Fruit fly (Drosophila melanogaster): ENCODE data around the gene CG42798.

The CG42798 gene

DNA sequence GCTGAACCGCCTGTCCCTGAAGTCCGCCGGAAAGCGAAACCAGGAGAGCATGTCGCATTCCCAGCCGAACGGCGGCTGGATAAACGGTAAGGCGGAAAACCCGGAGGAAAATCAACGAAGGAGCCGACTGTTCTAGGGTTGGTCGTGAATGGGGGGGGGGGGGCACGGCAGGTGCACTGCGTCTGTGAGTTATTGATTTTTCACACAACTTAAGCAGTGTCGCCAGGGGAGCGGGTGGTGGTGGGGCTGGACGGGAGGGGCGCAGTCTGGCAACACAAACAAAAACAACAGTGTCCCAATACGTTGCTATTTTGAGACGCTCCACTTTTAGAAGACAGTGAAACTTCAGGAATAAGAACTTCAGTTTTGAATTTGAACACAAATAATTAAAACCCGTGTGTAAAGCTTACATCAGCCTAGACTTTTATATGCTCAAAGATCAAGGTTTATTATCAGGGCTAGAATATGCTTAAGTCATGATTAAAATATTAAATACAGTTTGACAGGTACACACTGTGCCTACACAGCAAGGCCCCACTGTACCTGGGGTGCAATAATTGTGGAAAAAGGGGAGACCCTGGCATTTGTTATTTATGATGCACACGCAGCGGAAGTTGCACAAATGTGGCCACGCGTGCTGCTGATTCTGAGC, 20.2 kb upstream of the CG42798 start (continued):
- peak; percentile 74; the same call in 1 of the 2 replicates for TF ChIP-seq CG11294 (GFP tag; IDR thresholded peaks at IDR 0.05)
- peak; percentile 79 for TF ChIP-seq esn (GFP tag; optimal IDR thresholded peaks at IDR 0.05)
- TF ChIP-seq CG11762 (GFP tag; optimal IDR thresholded peaks at IDR 0.05; ENCODE audit: insufficient read depth): peak; percentile 71
- TF ChIP-seq CG6808 (GFP tag; optimal IDR thresholded peaks at IDR 0.05): peak; percentile 75
- peak; percentile 78 for TF ChIP-seq CG32006 (GFP tag; optimal IDR thresholded peaks at IDR 0.05)
- TF ChIP-seq CG6854 (GFP tag; optimal IDR thresholded peaks at IDR 0.05): peak; percentile 59
- peak; percentile 64 for TF ChIP-seq CG16779 (tag; optimal IDR thresholded peaks at IDR 0.05)
- peak; percentile 81 for TF ChIP-seq Eip75B (GFP tag; optimal IDR thresholded peaks at IDR 0.05)
- TF ChIP-seq Sox102F (GFP tag; optimal IDR thresholded peaks at IDR 0.05): peak; percentile 68
- TF ChIP-seq Sox14 (GFP tag; optimal IDR thresholded peaks at IDR 0.05): peak; percentile 68
- TF ChIP-seq ss (GFP tag; optimal IDR thresholded peaks at IDR 0.05): peak; percentile 35 to 65
- TF ChIP-seq Ets21C (GFP tag; optimal IDR thresholded peaks at IDR 0.05): peak; percentile 77
- peak; percentile 90 for TF ChIP-seq CG8119 (GFP tag; IDR thresholded peaks at IDR 0.05)
- TF ChIP-seq Smox (GFP tag; optimal IDR thresholded peaks at IDR 0.05): peak; percentile 64
- TF ChIP-seq CG6163 (GFP tag; IDR thresholded peaks at IDR 0.05): peak; percentile 89
- TF ChIP-seq vri (GFP tag; optimal IDR thresholded peaks at IDR 0.05): peak; percentile 24
- peak; percentile 20 for TF ChIP-seq Blimp-1 (GFP tag; optimal IDR thresholded peaks at IDR 0.05)
- no peak for TF ChIP-seq Hr38 (GFP tag; optimal IDR thresholded peaks at IDR 0.05)
- TF ChIP-seq CG34406 (GFP tag; optimal IDR thresholded peaks at IDR 0.05): peak; percentile 61
- TF ChIP-seq fd59A (GFP tag; optimal IDR thresholded peaks at IDR 0.05): peak; percentile 58
- peak; percentile 91 for TF ChIP-seq Eip78C (GFP tag)
- peak; percentile 34 for TF ChIP-seq CG9139 (GFP tag; optimal IDR thresholded peaks at IDR 0.05)
- TF ChIP-seq fd85E (GFP tag; optimal IDR thresholded peaks at IDR 0.05): peak; percentile 52
- peak; percentile 64 for TF ChIP-seq net (GFP tag; optimal IDR thresholded peaks at IDR 0.05)

DNA sequence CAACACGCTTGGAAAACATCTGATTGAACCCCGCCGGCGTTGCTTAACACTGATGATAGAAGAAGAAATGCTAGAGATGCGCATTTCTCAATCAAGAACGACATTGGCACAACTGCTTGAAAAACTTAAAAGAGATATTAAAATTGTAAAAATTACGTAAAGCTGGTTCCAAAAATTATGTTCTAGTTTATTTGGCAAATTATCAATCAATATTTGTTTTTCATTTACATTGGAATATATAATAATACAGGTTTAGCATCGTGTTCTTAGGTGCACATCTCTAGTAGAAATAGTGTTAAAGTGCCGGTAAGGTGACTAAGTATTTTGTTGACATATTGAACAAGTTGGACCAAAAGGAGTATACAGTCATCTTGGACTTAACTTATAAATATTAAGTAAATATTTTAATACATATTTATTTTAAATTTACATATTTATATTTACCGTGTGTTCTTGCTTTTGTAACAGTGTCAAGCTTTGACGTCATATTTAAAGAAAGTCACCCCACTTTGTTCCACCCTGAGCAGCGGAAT, 15.1 kb upstream of the CG42798 start, which contains the start of the genes Brf and sds22:
Gene Brf (minus strand): TSS at position 25 of the 533 bp plus-strand sequence.
Gene sds22 (plus strand): TSS at position 282 of the 533 bp plus-strand sequence.
- peak; percentile 94 for TF ChIP-seq CG34406 (GFP tag; optimal IDR thresholded peaks at IDR 0.05)
- peak; percentile 98 for TF ChIP-seq pdm3 (GFP tag; optimal IDR thresholded peaks at IDR 0.05)
- TF ChIP-seq dsx (GFP tag; optimal IDR thresholded peaks at IDR 0.05; ENCODE audit: poor library complexity, severe bottlenecking): peak; percentile 91
- TF ChIP-seq CG32006 (GFP tag; optimal IDR thresholded peaks at IDR 0.05): peak; percentile 95
- peak; percentile 95 for TF ChIP-seq achi (GFP tag; optimal IDR thresholded peaks at IDR 0.05)
- TF ChIP-seq Sox102F (GFP tag; optimal IDR thresholded peaks at IDR 0.05): peak; percentile 94
- peak; percentile 73 for TF ChIP-seq CG6854 (GFP tag; optimal IDR thresholded peaks at IDR 0.05)
- TF ChIP-seq CG10669 (GFP tag; optimal IDR thresholded peaks at IDR 0.05): peak; percentile 94
- TF ChIP-seq CG31627 (GFP tag; optimal IDR thresholded peaks at IDR 0.05): peak; percentile 98
- TF ChIP-seq CG7368 (GFP tag; optimal IDR thresholded peaks at IDR 0.05): peak; percentile 93
- TF ChIP-seq dac (GFP tag; optimal IDR thresholded peaks at IDR 0.05): peak; percentile 75
- TF ChIP-seq vri (GFP tag; optimal IDR thresholded peaks at IDR 0.05): peak; percentile 90
- peak; percentile 79 for TF ChIP-seq CG6276 (GFP tag; optimal IDR thresholded peaks at IDR 0.05)
- peak; percentile 92 for TF ChIP-seq CG11762 (GFP tag; optimal IDR thresholded peaks at IDR 0.05; ENCODE audit: insufficient read depth)
- peak; percentile 93 for TF ChIP-seq CG4318 (GFP tag; optimal IDR thresholded peaks at IDR 0.05)
- peak; percentile 69 for TF ChIP-seq fd85E (GFP tag; optimal IDR thresholded peaks at IDR 0.05)
- TF ChIP-seq Eip78C (GFP tag): peak; percentile 97
- TF ChIP-seq CG6163 (GFP tag; IDR thresholded peaks at IDR 0.05): peak; percentile 91
- TF ChIP-seq Hr38 (GFP tag; optimal IDR thresholded peaks at IDR 0.05): peak; percentile 32
- TF ChIP-seq Eip93F (GFP tag; optimal IDR thresholded peaks at IDR 0.05): peak; percentile 86
- TF ChIP-seq Hr4 (GFP tag; optimal IDR thresholded peaks at IDR 0.05): peak; percentile 96
- peak; percentile 89 for TF ChIP-seq CG15336 (GFP tag; IDR thresholded peaks at IDR 0.05)
- peak; percentile 92 for TF ChIP-seq CG8319 (GFP tag; optimal IDR thresholded peaks at IDR 0.05)
- peak; percentile 98 for TF ChIP-seq Hr39 (GFP tag; optimal IDR thresholded peaks at IDR 0.05)
- TF ChIP-seq fd59A (GFP tag; optimal IDR thresholded peaks at IDR 0.05): peak; percentile 87
- TF ChIP-seq Ets96B (tag; optimal IDR thresholded peaks at IDR 0.05): peak; percentile 92
- TF ChIP-seq cyc (GFP tag; optimal IDR thresholded peaks at IDR 0.05): peak; percentile 98
- TF ChIP-seq acj6 (GFP tag; optimal IDR thresholded peaks at IDR 0.05): peak; percentile 96
- TF ChIP-seq esn (GFP tag; optimal IDR thresholded peaks at IDR 0.05): peak; percentile 97
- TF ChIP-seq CG9139 (GFP tag; optimal IDR thresholded peaks at IDR 0.05): peak; percentile 85
- peak; percentile 96 for TF ChIP-seq Sox14 (GFP tag; optimal IDR thresholded peaks at IDR 0.05)
- TF ChIP-seq CG6808 (GFP tag; optimal IDR thresholded peaks at IDR 0.05): peak; percentile 86
- TF ChIP-seq Met (GFP tag; optimal IDR thresholded peaks at IDR 0.05): peak; percentile 96
- TF ChIP-seq fkh (GFP tag; optimal IDR thresholded peaks at IDR 0.05): peak; percentile 96
- TF ChIP-seq CG10631 (GFP tag; optimal IDR thresholded peaks at IDR 0.05): peak; percentile 98
- peak; percentile 96 for TF ChIP-seq topi (GFP tag; optimal IDR thresholded peaks at IDR 0.05)
- peak; percentile 92 for TF ChIP-seq net (GFP tag; optimal IDR thresholded peaks at IDR 0.05)
